Worm (Caenorhabditis elegans) whole organism, young adult: ENCODE data around the gene Y39G8B.5.

Experiments
- B0035.1 ChIP-seq: sonication (generic microtip); optimal IDR thresholded peaks from 2 replicates; lab custom pipeline; 2016; ENCODE audit warnings: missing genetic modification characterization, mild to moderate bottlenecking, missing compliant biosample characterization, missing genotype, missing genetic modification reagents
- B0336.3 ChIP-seq: fragments of 200-800 bp; sonication (Bioruptor generic); IDR thresholded peaks from 2 replicates; pipeline ENCODE4 v1.3.6; 2022; ENCODE audit warnings: missing genetic modification characterization, missing compliant biosample characterization
- F57A8.1 ChIP-seq: fragments of 200-800 bp; sonication (Bioruptor generic); optimal IDR thresholded peaks from 2 replicates; lab custom pipeline; 2018; ENCODE audit warnings: mild to moderate bottlenecking, missing genetic modification characterization, moderate library complexity, missing compliant biosample characterization
- T07F8.4 ChIP-seq: sonication (generic microtip); optimal IDR thresholded peaks from 2 replicates; lab custom pipeline; 2016; ENCODE audit warnings: mild to moderate bottlenecking, missing genetic modification characterization, moderate library complexity, missing compliant biosample characterization
- Y56A3A.18 ChIP-seq: fragments of 200-800 bp; sonication (Bioruptor generic); IDR thresholded peaks from 2 replicates; pipeline ENCODE4 v1.3.6; 2022; ENCODE audit warnings: missing genetic modification reagents, missing genetic modification characterization, missing compliant biosample characterization
- Y95B8A.8 ChIP-seq: fragments of 200-800 bp; sonication (Bioruptor generic); IDR thresholded peaks from 2 replicates; pipeline ENCODE4 v1.3.6; 2022; ENCODE audit warnings: missing genetic modification reagents, missing genetic modification characterization, missing compliant biosample characterization
- ZK185.1 ChIP-seq: sonication (generic microtip); optimal IDR thresholded peaks from 2 replicates; lab custom pipeline; 2016; ENCODE audit warnings: mild to moderate bottlenecking, missing genetic modification characterization, missing compliant biosample characterization; ENCODE audit not compliant: poor library complexity, severe bottlenecking
- akir-1 ChIP-seq: fragments of 200-800 bp; sonication (Bioruptor generic); optimal IDR thresholded peaks from 2 replicates; lab custom pipeline; 2018; ENCODE audit warnings: mild to moderate bottlenecking, missing genetic modification characterization, moderate library complexity, missing compliant biosample characterization
- atf-7 ChIP-seq: sonication (generic microtip); optimal IDR thresholded peaks from 2 replicates; lab custom pipeline; 2017; ENCODE audit warnings: mild to moderate bottlenecking, missing genetic modification characterization, missing compliant biosample characterization
- athp-1 ChIP-seq: sonication (generic microtip); optimal IDR thresholded peaks from 2 replicates; lab custom pipeline; 2017; ENCODE audit warnings: mild to moderate bottlenecking, missing genetic modification characterization, missing compliant biosample characterization
- cebp-2 ChIP-seq: fragments of 200-800 bp; sonication (Bioruptor generic); IDR thresholded peaks from 2 replicates; pipeline ENCODE4 v1.3.6; 2022; ENCODE audit warnings: missing genetic modification characterization, missing compliant biosample characterization
- ceh-40 ChIP-seq: fragments of 200-800 bp; sonication (Bioruptor generic); IDR thresholded peaks from 2 replicates; pipeline ENCODE4 v1.3.6; 2022; ENCODE audit warnings: missing genetic modification characterization, missing compliant biosample characterization
- ceh-91 ChIP-seq: fragments of 200-800 bp; sonication (Bioruptor generic); IDR thresholded peaks from 2 replicates; pipeline ENCODE4 v1.3.6; 2022; ENCODE audit warnings: missing genetic modification reagents, missing genetic modification characterization, missing compliant biosample characterization
- chd-7 ChIP-seq: sonication (generic microtip); optimal IDR thresholded peaks from 2 replicates; lab custom pipeline; 2016; ENCODE audit warnings: mild to moderate bottlenecking, missing genetic modification characterization, moderate library complexity, missing compliant biosample characterization
- dox-1 ChIP-seq: fragments of 200-800 bp; sonication (Bioruptor generic); IDR thresholded peaks from 2 replicates; pipeline ENCODE4 v1.3.6; 2022; ENCODE audit warnings: missing genetic modification reagents, missing genetic modification characterization, missing compliant biosample characterization
- efl-1 ChIP-seq: fragments of 150-350 bp; optimal IDR thresholded peaks from 2 replicates; lab custom pipeline; 2014; ENCODE audit warnings: missing biosample characterization, missing genetic modification reagents, missing genetic modification characterization
- ets-4 ChIP-seq: fragments of 200-800 bp; sonication (Bioruptor generic); optimal IDR thresholded peaks from 2 replicates; lab custom pipeline; 2018; ENCODE audit warnings: mild to moderate bottlenecking, missing genetic modification characterization, missing compliant biosample characterization
- gei-17 ChIP-seq: fragments of 200-800 bp; sonication (Bioruptor generic); optimal IDR thresholded peaks from 2 replicates; lab custom pipeline; 2018; ENCODE audit warnings: mild to moderate bottlenecking, missing genetic modification characterization, missing compliant biosample characterization
- hlh-12 ChIP-seq: sonication (generic microtip); optimal IDR thresholded peaks from 2 replicates; lab custom pipeline; 2016; ENCODE audit warnings: missing genetic modification characterization, missing compliant biosample characterization
- hmg-1.2 ChIP-seq: fragments of 200-800 bp; sonication (Bioruptor generic); IDR thresholded peaks from 2 replicates; pipeline ENCODE4 v1.3.6; 2022; ENCODE audit warnings: missing genetic modification reagents, missing genetic modification characterization, missing compliant biosample characterization
- lag-1 ChIP-seq: fragments of 200-800 bp; sonication (Bioruptor generic); IDR thresholded peaks from 2 replicates; pipeline ENCODE4 v1.3.6; 2022; ENCODE audit warnings: missing genetic modification reagents, missing genetic modification characterization, missing compliant biosample characterization
- lsy-27 ChIP-seq: sonication (generic microtip); optimal IDR thresholded peaks from 2 replicates; lab custom pipeline; 2017; ENCODE audit warnings: missing genetic modification characterization, mild to moderate bottlenecking, missing compliant biosample characterization, antibody characterized with exemption, missing genotype, borderline replicate concordance; ENCODE audit not compliant: insufficient read depth
- mcd-1 ChIP-seq: fragments of 200-800 bp; sonication (Bioruptor generic); IDR thresholded peaks from 2 replicates; pipeline ENCODE4 v1.3.6; 2022; ENCODE audit warnings: missing genetic modification reagents, missing genetic modification characterization, missing compliant biosample characterization
- nfya-1 ChIP-seq: sonication (generic microtip); optimal IDR thresholded peaks from 2 replicates; lab custom pipeline; 2017; ENCODE audit warnings: antibody characterized with exemption, missing compliant biosample characterization, missing genetic modification characterization, borderline replicate concordance; ENCODE audit not compliant: insufficient read depth
- nhr-179 ChIP-seq: sonication (generic microtip); optimal IDR thresholded peaks from 2 replicates; lab custom pipeline; 2016; ENCODE audit warnings: mild to moderate bottlenecking, missing genetic modification characterization, missing compliant biosample characterization
- nhr-27 ChIP-seq: fragments of 200-800 bp; sonication (Bioruptor generic); optimal IDR thresholded peaks from 2 replicates; lab custom pipeline; 2018; ENCODE audit warnings: mild to moderate bottlenecking, missing genetic modification characterization, moderate library complexity, missing compliant biosample characterization
- rpc-1 ChIP-seq, 2 experiments: fragments of 150-350 bp in 1 of 2; sonication (generic microtip) in 1 of 2; optimal IDR thresholded peaks; 2 replicates each; lab custom pipeline; 2014 to 2018; ENCODE audit warnings: missing biosample characterization in 1 of 2, missing genetic modification characterization in 1 of 2, missing genetic modification reagents in 1 of 2, missing genotype in 1 of 2
- sea-2 ChIP-seq: fragments of 200-800 bp; sonication (Bioruptor generic); IDR thresholded peaks from 2 replicates; pipeline ENCODE4 v1.3.6; 2022; ENCODE audit warnings: missing genetic modification characterization, missing compliant biosample characterization
- snpc-1.1 ChIP-seq: sonication (generic microtip); optimal IDR thresholded peaks from 2 replicates; lab custom pipeline; 2017; ENCODE audit warnings: missing genetic modification characterization, mild to moderate bottlenecking, missing compliant biosample characterization, antibody characterized with exemption, moderate library complexity, missing genotype, missing genetic modification reagents; ENCODE audit not compliant: insufficient read depth
- tbx-9 ChIP-seq: sonication (generic microtip); optimal IDR thresholded peaks from 2 replicates; lab custom pipeline; 2016; ENCODE audit warnings: borderline replicate concordance, missing genetic modification characterization, inconsistent platforms, missing compliant biosample characterization
- ztf-18 ChIP-seq: sonication (generic microtip); optimal IDR thresholded peaks from 2 replicates; lab custom pipeline; 2016; ENCODE audit warnings: missing genotype, mild to moderate bottlenecking, missing genetic modification characterization, missing compliant biosample characterization
- ztf-22 ChIP-seq: fragments of 200-800 bp; sonication (Bioruptor generic); optimal IDR thresholded peaks from 2 replicates; lab custom pipeline; 2018; ENCODE audit warnings: mild to moderate bottlenecking, missing genetic modification characterization, moderate library complexity, missing compliant biosample characterization
- ztf-25 ChIP-seq: fragments of 200-800 bp; sonication (Bioruptor generic); IDR thresholded peaks from 2 replicates; pipeline ENCODE4 v1.3.6; 2022; ENCODE audit warnings: missing genetic modification reagents, missing genetic modification characterization, missing compliant biosample characterization

The Y39G8B.5 gene

DNA sequence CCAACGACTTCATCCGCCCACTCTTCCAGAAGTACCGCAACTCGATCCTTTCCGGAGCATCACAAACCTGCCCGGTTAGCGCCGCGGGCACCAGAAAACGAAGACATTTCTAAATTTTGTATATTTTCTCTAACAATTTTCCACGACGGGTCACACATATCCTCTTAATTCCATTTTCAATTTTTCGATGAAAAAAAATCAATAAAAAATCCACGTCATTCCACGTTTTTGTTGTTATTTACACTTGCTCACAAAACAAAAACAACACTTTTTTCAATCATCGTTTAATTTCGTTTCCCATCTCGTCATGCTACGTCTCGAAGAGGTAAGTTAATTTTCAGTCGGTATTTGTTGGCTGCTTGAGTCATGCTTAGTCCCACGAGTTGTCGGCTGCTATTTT, 16.7 kb upstream of the Y39G8B.5 start, which contains the start of gene F01D5.7 (continued):
- TF ChIP-seq mcd-1 (GFP tag; lab: Robert Waterston, UW) (no peak), lsy-27 (tag; lab: Kevin White, UChicago) (no peak), ets-4 (GFP tag; lab: Kevin White, UChicago) (no peak), F57A8.1 (GFP tag; lab: Kevin White, UChicago) (no peak), ztf-22 (GFP tag; lab: Kevin White, UChicago) (no peak), B0336.3 (no peak)

DNA sequence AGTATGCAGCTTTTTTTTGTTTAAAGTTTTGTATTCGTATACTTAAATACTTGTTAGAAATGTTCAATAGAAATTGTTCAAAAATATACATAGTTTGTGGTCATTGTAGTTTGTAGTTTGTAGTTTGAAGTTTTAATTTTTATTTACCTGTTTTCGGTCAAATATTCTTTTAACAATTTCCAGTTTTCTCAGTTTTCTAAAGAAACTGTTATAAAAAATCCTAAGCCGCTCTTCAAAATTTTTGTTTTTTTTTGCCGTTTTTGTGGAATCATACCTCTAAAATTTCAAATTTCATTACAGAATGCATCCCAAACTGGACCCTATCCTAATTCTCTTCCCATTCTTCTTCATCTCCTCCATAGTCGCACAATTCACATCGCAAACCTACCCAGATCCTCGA, 14.6 kb upstream of the Y39G8B.5 start, which contains the start of gene F01D5.6:
Gene F01D5.6 (plus strand): TSS at position 301 of the 400 bp plus-strand sequence.
- TF ChIP-seq sea-2 (GFP tag; lab: Robert Waterston, UW) (no peak), ztf-18 (tag; lab: Kevin White, UChicago) (no peak), gei-17 (GFP tag; lab: Kevin White, UChicago) (no peak), ceh-91 (GFP tag; lab: Robert Waterston, UW) (no peak), atf-7 (tag; lab: Kevin White, UChicago) (no peak), B0035.1 (no peak), ceh-40 (GFP tag; lab: Robert Waterston, UW) (no peak), athp-1 (no peak), Y56A3A.18 (GFP tag; lab: Robert Waterston, UW) (no peak), dox-1 (GFP tag; lab: Robert Waterston, UW) (no peak), snpc-1.1 (tag; lab: Kevin White, UChicago) (no peak), Y95B8A.8 (GFP tag; lab: Robert Waterston, UW) (no peak), efl-1 (GFP tag; lab: Kevin White, UChicago) (no peak), nhr-27 (tag; lab: Kevin White, UChicago) (no peak), chd-7 (tag; lab: Kevin White, UChicago) (no peak), ZK185.1 (no peak)

DNA sequence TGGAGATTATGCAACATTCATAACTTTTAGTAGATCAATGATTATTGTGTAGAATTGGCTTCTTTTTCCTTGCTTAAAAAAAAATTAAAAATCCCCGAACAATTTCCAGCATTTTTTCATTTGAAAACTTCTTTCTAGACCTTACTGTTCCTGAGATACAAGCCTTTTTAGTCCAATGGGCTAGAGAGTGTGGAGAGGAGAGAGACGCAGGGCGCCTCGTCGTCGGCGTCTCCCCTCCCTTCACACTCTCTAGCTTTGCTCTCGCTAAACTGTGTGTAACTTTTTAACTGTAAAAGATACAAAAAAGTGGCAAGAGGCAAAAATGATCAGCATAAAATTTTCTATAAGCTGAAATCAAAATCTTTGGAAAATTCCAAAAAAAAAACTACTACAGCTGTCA, 13.5 kb upstream of the Y39G8B.5 start:
- TF ChIP-seq hmg-1.2 (GFP tag; lab: Robert Waterston, UW): peak; percentile 62
- TF ChIP-seq athp-1: no peak
- no peak for TF ChIP-seq atf-7 (tag; lab: Kevin White, UChicago)
- TF ChIP-seq efl-1 (GFP tag; lab: Kevin White, UChicago): no peak
- no peak for TF ChIP-seq hlh-12 (tag; lab: Kevin White, UChicago)
- no peak for TF ChIP-seq akir-1 (GFP tag; lab: Kevin White, UChicago)

- TF ChIP-seq lag-1 (GFP tag; lab: Robert Waterston, UW): no peak
- TF ChIP-seq nhr-179 (tag; lab: Kevin White, UChicago): no peak
- TF ChIP-seq rpc-1 (optimal IDR thresholded peaks at IDR 0.05; lab: Kevin White, UChicago): no peak
- TF ChIP-seq rpc-1 (tag; optimal IDR thresholded peaks at IDR 0.05; lab: Kevin White, UChicago): no peak
- no peak for TF ChIP-seq cebp-2 (GFP tag; lab: Robert Waterston, UW)
- TF ChIP-seq tbx-9 (tag; lab: Kevin White, UChicago): no peak
- no peak for TF ChIP-seq T07F8.4 (tag; lab: Kevin White, UChicago)
- no peak for TF ChIP-seq nfya-1 (tag; lab: Kevin White, UChicago)
- TF ChIP-seq ztf-25 (GFP tag; lab: Robert Waterston, UW): no peak
- TF ChIP-seq, all 124 proteins: peak for 0
Measured at ce11 chrII:14004770-14005169, 13.1 kb upstream of the Y39G8B.5 start.
